Worm (Caenorhabditis elegans): Measurements from ENCODE around the gene pinn-1.

The pinn-1 gene

DNA sequence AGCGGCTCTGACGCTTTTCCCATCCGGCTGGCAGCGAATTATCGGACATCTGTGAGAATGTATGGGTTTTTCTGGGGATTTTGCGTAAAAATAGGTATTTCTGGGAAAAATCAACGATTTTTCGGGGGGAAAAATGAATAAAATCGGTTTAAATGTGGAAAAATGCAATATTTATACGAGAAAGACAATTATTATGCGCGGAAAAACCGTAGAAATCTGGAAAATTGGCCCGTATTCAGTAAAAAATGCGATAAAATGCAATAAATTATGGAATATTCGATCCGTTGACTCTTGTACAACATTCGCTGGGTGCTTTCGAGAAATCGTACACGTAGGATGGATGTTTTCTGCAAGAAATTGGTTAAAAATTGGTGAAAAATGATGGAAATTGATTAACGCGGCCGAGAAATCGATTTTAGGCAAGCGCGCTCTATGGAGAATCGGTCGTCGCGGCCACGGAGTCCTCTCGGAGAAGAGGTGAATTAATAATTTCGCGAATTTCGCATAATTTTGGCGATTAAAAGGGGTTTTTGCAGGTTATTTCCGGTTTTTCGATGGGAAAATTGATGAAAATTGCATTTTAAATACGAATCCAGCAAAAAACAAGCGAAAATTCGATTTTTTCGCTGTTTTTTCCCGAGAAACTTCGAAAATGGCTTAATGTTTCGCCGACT, at the start of gene pinn-1:
pinn-1 (minus strand) TSS at position 51 of the 674 bp plus-strand sequence.
- TF ChIP-seq snpc-4 (tag; optimal IDR thresholded peaks at IDR 0.05) = no peak
- no peak for TF ChIP-seq unc-39 (tag; optimal IDR thresholded peaks at IDR 0.05)
- no peak for TF ChIP-seq unc-120 (tag; optimal IDR thresholded peaks at IDR 0.05; ENCODE audit: poor library complexity, severe bottlenecking)
- TF ChIP-seq nhr-12 (tag; optimal IDR thresholded peaks at IDR 0.05) = no peak
- no peak for TF ChIP-seq tbx-8 (GFP tag; optimal IDR thresholded peaks at IDR 0.05)
- TF ChIP-seq elt-1 (tag; optimal IDR thresholded peaks at IDR 0.05; ENCODE audit: borderline replicate concordance, insufficient read depth) = no peak
- TF ChIP-seq cnd-1 (tag; optimal IDR thresholded peaks at IDR 0.05) = peak; percentile 63
- TF ChIP-seq ztf-11 (tag; optimal IDR thresholded peaks at IDR 0.05) = no peak
- TF ChIP-seq sem-2 (GFP tag; optimal IDR thresholded peaks at IDR 0.05) = no peak
- no peak for TF ChIP-seq blmp-1 (tag; optimal IDR thresholded peaks at IDR 0.05)
- no peak for TF ChIP-seq ceh-83 (GFP tag; optimal IDR thresholded peaks at IDR 0.05)
- no peak for TF ChIP-seq ceh-43 (GFP tag; optimal IDR thresholded peaks at IDR 0.05)
- TF ChIP-seq flh-1 (GFP tag; optimal IDR thresholded peaks at IDR 0.05) = no peak
- no peak for TF ChIP-seq zip-8 (tag; optimal IDR thresholded peaks at IDR 0.05)
- peak; percentile 78 for TF ChIP-seq ces-1 (GFP tag; optimal IDR thresholded peaks at IDR 0.05)
- TF ChIP-seq mep-1 (tag; optimal IDR thresholded peaks at IDR 0.05) = peak; percentile 85
- TF ChIP-seq pha-4 (tag; optimal IDR thresholded peaks at IDR 0.05) = peak; percentile 80
- TF ChIP-seq ceh-39 (tag; optimal IDR thresholded peaks at IDR 0.05) = peak; percentile 55
- no peak for TF ChIP-seq nhr-76 (tag; optimal IDR thresholded peaks at IDR 0.05)
- no peak for TF ChIP-seq M03D4.4 (tag; optimal IDR thresholded peaks at IDR 0.05)
- TF ChIP-seq lin-32 (GFP tag; optimal IDR thresholded peaks at IDR 0.05) = peak; percentile 1
- peak; percentile 88 for TF ChIP-seq lin-13 (tag; optimal IDR thresholded peaks at IDR 0.05)
- TF ChIP-seq bed-3 (GFP tag; optimal IDR thresholded peaks at IDR 0.05) = no peak
- TF ChIP-seq unc-62 (GFP tag; optimal IDR thresholded peaks at IDR 0.05) = no peak
- TF ChIP-seq sptf-1 (tag; optimal IDR thresholded peaks at IDR 0.05) = peak; percentile 76
- no peak for TF ChIP-seq nhr-28 (tag; optimal IDR thresholded peaks at IDR 0.05)
- TF ChIP-seq elt-3 (tag; optimal IDR thresholded peaks at IDR 0.05) = peak; percentile 27
- TF ChIP-seq mls-2 (tag; optimal IDR thresholded peaks at IDR 0.05) = peak; percentile 55
- peak; percentile 50 for TF ChIP-seq nhr-237 (tag; optimal IDR thresholded peaks at IDR 0.05)
- peak; percentile 69 for TF ChIP-seq lsy-2 (tag; optimal IDR thresholded peaks at IDR 0.05)
- TF ChIP-seq mab-5 (tag; optimal IDR thresholded peaks at IDR 0.05) = no peak
- no peak for TF ChIP-seq hlh-1 (tag; optimal IDR thresholded peaks at IDR 0.05)
- TF ChIP-seq ham-2 (GFP tag; optimal IDR thresholded peaks at IDR 0.05) = no peak
- TF ChIP-seq drap-1 (GFP tag; optimal IDR thresholded peaks at IDR 0.05) = peak; percentile 10
- TF ChIP-seq nhr-2 (tag; optimal IDR thresholded peaks at IDR 0.05) = peak; percentile 9

DNA sequence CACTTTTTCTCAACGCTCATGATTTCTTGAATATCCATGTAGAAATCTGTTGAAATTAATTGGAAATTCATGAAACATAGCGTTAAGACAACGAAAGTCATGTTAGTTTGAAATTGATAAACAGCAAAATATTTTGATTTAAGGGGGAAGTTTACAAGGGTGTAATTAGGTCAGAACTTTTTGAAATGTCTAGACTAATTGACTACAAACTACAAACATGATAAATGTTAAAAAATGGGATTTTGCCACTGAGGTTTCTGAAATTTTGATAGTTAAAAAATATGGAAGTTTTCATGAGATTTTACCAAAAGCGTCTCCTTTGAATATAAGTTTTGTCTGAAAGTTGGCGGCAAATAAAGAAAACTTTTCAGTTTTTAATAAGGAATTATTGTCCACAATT, 49.0 kb upstream of the pinn-1 start, which contains the start of gene irld-65:
irld-65 (minus strand) TSS at position 101 of the 400 bp plus-strand sequence.
- TF ChIP-seq bed-3 (GFP tag; optimal IDR thresholded peaks at IDR 0.05) (no peak), nhr-28 (tag; optimal IDR thresholded peaks at IDR 0.05) (no peak), unc-39 (tag; optimal IDR thresholded peaks at IDR 0.05) (no peak), unc-120 (tag; optimal IDR thresholded peaks at IDR 0.05; ENCODE audit: poor library complexity, severe bottlenecking) (no peak), blmp-1 (tag; optimal IDR thresholded peaks at IDR 0.05) (no peak), cnd-1 (tag; optimal IDR thresholded peaks at IDR 0.05) (no peak), M03D4.4 (tag; optimal IDR thresholded peaks at IDR 0.05) (no peak), flh-1 (GFP tag; optimal IDR thresholded peaks at IDR 0.05) (no peak), nhr-2 (tag; optimal IDR thresholded peaks at IDR 0.05) (no peak), ceh-43 (GFP tag; optimal IDR thresholded peaks at IDR 0.05) (no peak), tbx-8 (GFP tag; optimal IDR thresholded peaks at IDR 0.05) (no peak), hlh-1 (tag; optimal IDR thresholded peaks at IDR 0.05) (no peak), nhr-12 (tag; optimal IDR thresholded peaks at IDR 0.05) (no peak), mab-5 (tag; optimal IDR thresholded peaks at IDR 0.05) (no peak), elt-3 (tag; optimal IDR thresholded peaks at IDR 0.05) (no peak), snpc-4 (tag; optimal IDR thresholded peaks at IDR 0.05) (no peak)

DNA sequence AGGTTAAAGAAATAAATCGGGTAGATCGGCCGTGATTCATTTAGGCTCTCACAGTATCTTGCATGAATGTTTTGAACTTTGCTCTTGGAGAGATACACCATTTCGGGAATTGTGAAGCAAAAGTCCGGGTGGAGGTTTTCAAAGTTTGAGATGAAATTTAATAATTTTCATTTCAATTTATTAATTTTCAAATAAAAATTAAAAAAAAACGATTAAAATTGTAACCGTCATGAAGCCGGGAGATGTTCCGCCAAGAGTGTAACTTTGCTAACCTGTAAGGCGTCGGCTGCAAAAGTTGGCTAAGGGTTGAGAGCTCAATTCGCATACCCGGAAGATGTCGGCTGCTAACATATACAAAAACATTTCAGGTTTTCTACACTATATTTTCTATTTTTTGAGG, 45.5 kb upstream of the pinn-1 start, which contains the start of gene irld-67:
irld-67 (minus strand) TSS at position 101 of the 400 bp plus-strand sequence.
- no peak for TF ChIP-seq cnd-1 (tag; optimal IDR thresholded peaks at IDR 0.05)
- TF ChIP-seq M03D4.4 (tag; optimal IDR thresholded peaks at IDR 0.05) = no peak
- no peak for TF ChIP-seq sem-2 (GFP tag; optimal IDR thresholded peaks at IDR 0.05)
- no peak for TF ChIP-seq nhr-76 (tag; optimal IDR thresholded peaks at IDR 0.05)
- TF ChIP-seq ham-2 (GFP tag; optimal IDR thresholded peaks at IDR 0.05) = no peak
- no peak for TF ChIP-seq elt-3 (tag; optimal IDR thresholded peaks at IDR 0.05)
- no peak for TF ChIP-seq snpc-4 (tag; optimal IDR thresholded peaks at IDR 0.05)
- no peak for TF ChIP-seq ces-1 (GFP tag; optimal IDR thresholded peaks at IDR 0.05)
- no peak for TF ChIP-seq flh-1 (GFP tag; optimal IDR thresholded peaks at IDR 0.05)
- TF ChIP-seq ceh-43 (GFP tag; optimal IDR thresholded peaks at IDR 0.05) = no peak
- TF ChIP-seq elt-1 (tag; optimal IDR thresholded peaks at IDR 0.05; ENCODE audit: borderline replicate concordance, insufficient read depth) = no peak
- TF ChIP-seq ztf-11 (tag; optimal IDR thresholded peaks at IDR 0.05) = no peak
- no peak for TF ChIP-seq hlh-1 (tag; optimal IDR thresholded peaks at IDR 0.05)
- TF ChIP-seq ceh-39 (tag; optimal IDR thresholded peaks at IDR 0.05) = no peak
- TF ChIP-seq tbx-8 (GFP tag; optimal IDR thresholded peaks at IDR 0.05) = no peak
- no peak for TF ChIP-seq sptf-1 (tag; optimal IDR thresholded peaks at IDR 0.05)
- TF ChIP-seq lin-32 (GFP tag; optimal IDR thresholded peaks at IDR 0.05) = no peak
- no peak for TF ChIP-seq drap-1 (GFP tag; optimal IDR thresholded peaks at IDR 0.05)

All from whole organism, mixed stage, embryonic.